Worm (Caenorhabditis elegans) whole organism, young adult: ENCODE results near the gene tbx-7.

Experiments used
- B0019.2 ChIP-seq: fragments of 200-800 bp; sonication (Bioruptor generic); conservative IDR thresholded peaks from 2 replicates; pipeline ENCODE4 v1.3.6; 2022; ENCODE audit warnings: missing genetic modification reagents, missing genetic modification characterization, missing compliant biosample characterization
- B0035.1 ChIP-seq: sonication (generic microtip); optimal IDR thresholded peaks from 2 replicates; lab custom pipeline; 2016; ENCODE audit warnings: missing genetic modification characterization, mild to moderate bottlenecking, missing compliant biosample characterization, missing genotype, missing genetic modification reagents
- B0336.3 ChIP-seq: fragments of 200-800 bp; sonication (Bioruptor generic); IDR thresholded peaks from 2 replicates; pipeline ENCODE4 v1.3.6; 2022; ENCODE audit warnings: missing genetic modification characterization, missing compliant biosample characterization
- D2030.7 ChIP-seq: fragments of 200-800 bp; sonication (Bioruptor generic); IDR thresholded peaks from 2 replicates; pipeline ENCODE4 v1.3.6; 2022; ENCODE audit warnings: missing genetic modification reagents, missing genetic modification characterization, missing compliant biosample characterization
- F10E7.11 ChIP-seq: sonication (generic microtip); optimal IDR thresholded peaks from 2 replicates; lab custom pipeline; 2017; ENCODE audit warnings: mild to moderate bottlenecking, missing genetic modification characterization, moderate library complexity, missing compliant biosample characterization
- F33H1.4 ChIP-seq: fragments of 200-800 bp; sonication (Bioruptor generic); IDR thresholded peaks from 2 replicates; pipeline ENCODE4 v1.3.6; 2022; ENCODE audit warnings: missing genetic modification reagents, missing genetic modification characterization, missing compliant biosample characterization
- F37B4.10 ChIP-seq: fragments of 200-800 bp; sonication (Bioruptor generic); IDR thresholded peaks from 2 replicates; pipeline ENCODE4 v1.3.6; 2022; ENCODE audit warnings: missing genetic modification characterization, missing compliant biosample characterization
- F39B2.1 ChIP-seq: fragments of 200-800 bp; sonication (Bioruptor generic); IDR thresholded peaks from 2 replicates; pipeline ENCODE4 v1.3.6; 2022; ENCODE audit warnings: missing genetic modification reagents, missing genetic modification characterization, missing compliant biosample characterization
- F55B11.4 ChIP-seq: sonication (generic microtip); optimal IDR thresholded peaks from 2 replicates; lab custom pipeline; 2016; ENCODE audit warnings: missing compliant biosample characterization, missing genetic modification characterization, borderline replicate concordance; ENCODE audit not compliant: insufficient read depth
- F57C9.4 ChIP-seq: sonication (generic microtip); optimal IDR thresholded peaks from 2 replicates; lab custom pipeline; 2017; ENCODE audit warnings: mild to moderate bottlenecking, missing genetic modification characterization, missing compliant biosample characterization
- Y53G8AR.9 ChIP-seq: fragments of 200-800 bp; sonication (Bioruptor generic); conservative IDR thresholded peaks from 2 replicates; pipeline ENCODE4 v1.3.6; 2022; ENCODE audit warnings: missing genetic modification reagents, missing genetic modification characterization, missing compliant biosample characterization
- Y95B8A.8 ChIP-seq: fragments of 200-800 bp; sonication (Bioruptor generic); IDR thresholded peaks from 2 replicates; pipeline ENCODE4 v1.3.6; 2022; ENCODE audit warnings: missing genetic modification reagents, missing genetic modification characterization, missing compliant biosample characterization
- aptf-2 ChIP-seq: fragments of 200-800 bp; sonication (Bioruptor generic); conservative IDR thresholded peaks from 2 replicates; pipeline ENCODE4 v1.3.6; 2022; ENCODE audit warnings: missing genetic modification reagents, missing genetic modification characterization, missing compliant biosample characterization
- bed-1 ChIP-seq: fragments of 200-800 bp; sonication (Bioruptor generic); IDR thresholded peaks from 2 replicates; pipeline ENCODE4 v1.3.6; 2022; ENCODE audit warnings: missing genetic modification reagents, missing genetic modification characterization, missing compliant biosample characterization
- bed-2 ChIP-seq: fragments of 200-800 bp; sonication (Bioruptor generic); IDR thresholded peaks from 2 replicates; pipeline ENCODE4 v1.3.6; 2022; ENCODE audit warnings: missing genetic modification reagents, missing genetic modification characterization, missing compliant biosample characterization
- cebp-1 ChIP-seq, 2 experiments: fragments of 200-800 bp in 1 of 2; sonication (Bioruptor generic) in 1 of 2; sonication (generic microtip) in 1 of 2; IDR thresholded peaks in 1 of 2; optimal IDR thresholded peaks in 1 of 2; 2 replicates each; pipeline versions ENCODE4 v1.3.6 to Lab custom; 2017 to 2022; ENCODE audit warnings: missing compliant biosample characterization in 2 of 2, missing genetic modification characterization in 2 of 2, mild to moderate bottlenecking in 1 of 2, missing genetic modification reagents in 1 of 2, moderate library complexity in 1 of 2
- ceh-91 ChIP-seq: fragments of 200-800 bp; sonication (Bioruptor generic); IDR thresholded peaks from 2 replicates; pipeline ENCODE4 v1.3.6; 2022; ENCODE audit warnings: missing genetic modification reagents, missing genetic modification characterization, missing compliant biosample characterization
- die-1 ChIP-seq: sonication (generic microtip); optimal IDR thresholded peaks from 2 replicates; lab custom pipeline; 2016; ENCODE audit warnings: missing genotype, mild to moderate bottlenecking, missing genetic modification characterization, missing compliant biosample characterization
- dox-1 ChIP-seq: fragments of 200-800 bp; sonication (Bioruptor generic); IDR thresholded peaks from 2 replicates; pipeline ENCODE4 v1.3.6; 2022; ENCODE audit warnings: missing genetic modification reagents, missing genetic modification characterization, missing compliant biosample characterization
- dpff-1 ChIP-seq: sonication (generic microtip); optimal IDR thresholded peaks from 2 replicates; lab custom pipeline; 2017; ENCODE audit warnings: mild to moderate bottlenecking, missing genetic modification characterization, missing compliant biosample characterization
- fkh-3 ChIP-seq: sonication (generic microtip); optimal IDR thresholded peaks from 2 replicates; lab custom pipeline; 2016; ENCODE audit warnings: mild to moderate bottlenecking, missing genetic modification characterization, missing compliant biosample characterization
- gei-17 ChIP-seq: fragments of 200-800 bp; sonication (Bioruptor generic); optimal IDR thresholded peaks from 2 replicates; lab custom pipeline; 2018; ENCODE audit warnings: mild to moderate bottlenecking, missing genetic modification characterization, missing compliant biosample characterization
- hmg-20 ChIP-seq: fragments of 200-800 bp; sonication (Bioruptor generic); IDR thresholded peaks from 2 replicates; pipeline ENCODE4 v1.3.6; 2022; ENCODE audit warnings: missing genetic modification reagents, missing genetic modification characterization, missing compliant biosample characterization
- hsf-1 ChIP-seq: fragments of 200-800 bp; sonication (Bioruptor generic); IDR thresholded peaks from 2 replicates; pipeline ENCODE4 v1.3.6; 2022; ENCODE audit warnings: missing genetic modification reagents, missing genetic modification characterization, missing compliant biosample characterization
- let-526 ChIP-seq: fragments of 200-800 bp; sonication (Bioruptor generic); IDR thresholded peaks from 2 replicates; pipeline ENCODE4 v1.3.6; 2022; ENCODE audit warnings: missing genetic modification reagents, missing genetic modification characterization, missing compliant biosample characterization
- let-607 ChIP-seq, 2 experiments: fragments of 200-800 bp in 1 of 2; sonication (Bioruptor generic) in 1 of 2; sonication (generic microtip) in 1 of 2; optimal IDR thresholded peaks; 2 replicates each; lab custom pipeline; 2016 to 2018; ENCODE audit warnings: mild to moderate bottlenecking in 2 of 2, missing compliant biosample characterization in 2 of 2, missing genetic modification characterization in 2 of 2, moderate library complexity in 2 of 2, missing genotype in 1 of 2
- lin-54 ChIP-seq: fragments of 200-800 bp; sonication (Bioruptor generic); optimal IDR thresholded peaks from 2 replicates; lab custom pipeline; 2018; ENCODE audit warnings: mild to moderate bottlenecking, missing genetic modification characterization, missing compliant biosample characterization
- madf-6 ChIP-seq: fragments of 200-800 bp; sonication (Bioruptor generic); IDR thresholded peaks from 2 replicates; pipeline ENCODE4 v1.3.6; 2022; ENCODE audit warnings: missing genetic modification reagents, missing genetic modification characterization, missing compliant biosample characterization
- mes-4 ChIP-seq: sonication (generic microtip); optimal IDR thresholded peaks from 2 replicates; lab custom pipeline; 2016; ENCODE audit warnings: missing genotype, missing genetic modification characterization, missing compliant biosample characterization
- nfya-1 ChIP-seq: sonication (generic microtip); optimal IDR thresholded peaks from 2 replicates; lab custom pipeline; 2017; ENCODE audit warnings: antibody characterized with exemption, missing compliant biosample characterization, missing genetic modification characterization, borderline replicate concordance; ENCODE audit not compliant: insufficient read depth
- nhr-120 ChIP-seq: fragments of 200-800 bp; sonication (Bioruptor generic); IDR thresholded peaks from 2 replicates; pipeline ENCODE4 v1.3.6; 2022; ENCODE audit warnings: missing genetic modification characterization, missing compliant biosample characterization
- nhr-27 ChIP-seq: fragments of 200-800 bp; sonication (Bioruptor generic); optimal IDR thresholded peaks from 2 replicates; lab custom pipeline; 2018; ENCODE audit warnings: mild to moderate bottlenecking, missing genetic modification characterization, moderate library complexity, missing compliant biosample characterization
- nhr-80 ChIP-seq: sonication (generic microtip); optimal IDR thresholded peaks from 2 replicates; lab custom pipeline; 2016; ENCODE audit warnings: missing genetic modification characterization, missing compliant biosample characterization
- pbrm-1 ChIP-seq: fragments of 200-800 bp; sonication (Bioruptor generic); IDR thresholded peaks from 2 replicates; pipeline ENCODE4 v1.3.6; 2022; ENCODE audit warnings: missing genetic modification reagents, missing genetic modification characterization, missing compliant biosample characterization
- pha-4 ChIP-seq: fragments of 150-350 bp; sonication (generic microtip); optimal IDR thresholded peaks from 2 replicates; lab custom pipeline; 2014; ENCODE audit warnings: missing biosample characterization, missing genetic modification reagents, missing genetic modification characterization
- rcor-1 ChIP-seq: fragments of 200-800 bp; sonication (Bioruptor generic); IDR thresholded peaks from 2 replicates; pipeline ENCODE4 v1.3.6; 2022; ENCODE audit warnings: missing genetic modification reagents, missing genetic modification characterization, missing compliant biosample characterization
- somi-1 ChIP-seq: fragments of 200-800 bp; sonication (Bioruptor generic); optimal IDR thresholded peaks from 2 replicates; lab custom pipeline; 2018; ENCODE audit warnings: mild to moderate bottlenecking, missing genetic modification characterization, missing compliant biosample characterization
- tbx-9 ChIP-seq: sonication (generic microtip); optimal IDR thresholded peaks from 2 replicates; lab custom pipeline; 2016; ENCODE audit warnings: borderline replicate concordance, missing genetic modification characterization, inconsistent platforms, missing compliant biosample characterization
- tlf-1 ChIP-seq: fragments of 200-800 bp; sonication (Bioruptor generic); optimal IDR thresholded peaks from 2 replicates; lab custom pipeline; 2018; ENCODE audit warnings: mild to moderate bottlenecking, missing genetic modification characterization, missing compliant biosample characterization
- zfh-2 ChIP-seq: fragments of 200-800 bp; sonication (Bioruptor generic); conservative IDR thresholded peaks from 2 replicates; pipeline ENCODE4 v1.3.6; 2022; ENCODE audit warnings: missing genetic modification reagents, missing genetic modification characterization, missing compliant biosample characterization

The tbx-7 gene

DNA sequence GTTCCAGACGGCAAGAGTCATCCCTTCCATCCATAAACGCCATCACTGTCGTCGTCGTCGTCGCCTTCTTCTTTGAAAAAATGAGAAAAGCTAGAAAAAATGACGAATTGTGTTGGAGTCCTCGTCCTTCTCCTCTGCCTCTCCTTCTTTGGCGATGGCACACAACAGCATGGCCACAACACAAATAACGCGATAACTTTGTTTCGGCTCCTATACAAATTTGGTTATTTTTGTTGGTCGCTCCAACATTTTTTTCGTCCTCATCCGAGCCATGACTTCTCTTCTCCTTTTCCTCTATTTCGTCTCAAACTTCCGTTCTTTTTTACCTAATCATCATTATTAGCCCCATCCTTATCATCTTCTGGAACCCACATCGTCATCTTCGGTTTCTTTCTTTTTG, 36.3 kb downstream of the tbx-7 start:
- TF ChIP-seq let-526 (GFP tag; lab: Robert Waterston, UW): no peak
- TF ChIP-seq somi-1 (GFP tag; lab: Kevin White, UChicago): no peak
- TF ChIP-seq F10E7.11 (tag; lab: Kevin White, UChicago): no peak
- TF ChIP-seq nhr-27: no peak
- TF ChIP-seq pbrm-1 (GFP tag; lab: Robert Waterston, UW): no peak
- TF ChIP-seq pha-4 (tag; lab: Kevin White, UChicago): no peak
- TF ChIP-seq bed-2 (GFP tag; lab: Robert Waterston, UW): no peak
- no peak for TF ChIP-seq madf-6
- TF ChIP-seq ceh-91 (GFP tag; lab: Robert Waterston, UW): no peak
- TF ChIP-seq dox-1: no peak
- TF ChIP-seq fkh-3 (tag; lab: Kevin White, UChicago): no peak
- no peak for TF ChIP-seq gei-17 (GFP tag; lab: Kevin White, UChicago)
- TF ChIP-seq hmg-20: no peak
- TF ChIP-seq nhr-120 (GFP tag; lab: Robert Waterston, UW): no peak

- TF ChIP-seq F39B2.1 (no peak), gei-17 (GFP tag; lab: Kevin White, UChicago) (no peak), Y95B8A.8 (GFP tag; lab: Robert Waterston, UW) (no peak), aptf-2 (GFP tag; lab: Robert Waterston, UW) (no peak), nfya-1 (tag; lab: Kevin White, UChicago) (no peak), hsf-1 (GFP tag; lab: Robert Waterston, UW) (no peak), nhr-120 (GFP tag; lab: Robert Waterston, UW) (no peak), F10E7.11 (tag; lab: Kevin White, UChicago) (no peak), nhr-80 (tag; lab: Kevin White, UChicago) (peak; percentile 45), cebp-1 (GFP tag; IDR thresholded peaks at IDR 0.05; lab: Robert Waterston, UW) (no peak), cebp-1 (tag; optimal IDR thresholded peaks at IDR 0.05; lab: Kevin White, UChicago) (peak; percentile 44), let-607 (tag; optimal IDR thresholded peaks at IDR 0.05; lab: Kevin White, UChicago) (peak in 1 of 2 experiments; percentile 29), D2030.7 (no peak), B0035.1 (tag; lab: Kevin White, UChicago) (no peak), die-1 (tag; lab: Kevin White, UChicago) (no peak)
These were observed 37.0 kb downstream of the tbx-7 start, which contains the start of gene T04C9.2 for ce11 chrIII:5991142-5991930. T04C9.2 (plus strand) TSS chrIII:5991880.

- TF ChIP-seq rcor-1 (GFP tag; lab: Robert Waterston, UW) (no peak), B0019.2 (GFP tag; lab: Robert Waterston, UW) (no peak)
- TF ChIP-seq, all 124 proteins: peak for 0
These were observed 38.2 kb downstream of the tbx-7 start for ce11 chrIII:5990090-5990489.

DNA sequence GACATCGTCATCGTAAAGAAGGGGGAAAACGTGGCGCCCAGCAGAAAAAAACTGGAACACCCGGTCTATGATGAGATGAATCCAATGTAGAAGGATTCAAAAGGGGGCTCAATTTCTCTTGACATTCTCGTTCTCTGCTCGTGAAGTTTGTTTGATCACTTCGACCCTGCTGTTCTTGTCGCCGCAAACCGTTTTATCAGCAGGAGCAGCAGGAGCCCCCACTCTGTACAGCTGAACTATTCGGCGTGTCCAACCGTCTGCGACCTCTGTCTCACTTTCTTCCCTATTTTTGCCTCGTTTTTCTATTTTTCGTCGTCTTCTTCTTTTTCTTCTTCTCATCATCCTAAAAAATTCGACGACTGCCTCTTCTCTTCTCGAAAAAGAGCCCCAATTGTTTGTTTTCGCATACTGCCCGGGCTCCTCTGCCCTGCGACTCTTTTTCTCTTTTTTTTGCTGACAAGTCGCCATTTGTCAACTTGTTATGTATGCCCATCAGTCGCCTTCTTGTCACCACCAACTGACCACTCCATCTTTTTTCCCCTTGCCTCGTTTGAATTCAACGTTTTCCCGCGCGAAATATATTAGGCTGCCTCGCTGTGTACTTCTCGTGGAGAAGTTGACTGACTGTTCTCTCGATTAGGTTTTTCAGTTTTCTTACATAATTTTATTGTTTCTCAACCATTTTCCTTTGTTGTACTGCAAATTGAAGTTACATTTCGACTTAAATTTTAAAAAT, 39.2 kb downstream of the tbx-7 start:
- TF ChIP-seq zfh-2: peak; percentile 58; the same call in 1 of the 2 replicates
- TF ChIP-seq B0336.3 (GFP tag; lab: Robert Waterston, UW): no peak
- TF ChIP-seq bed-1 (GFP tag; lab: Robert Waterston, UW): no peak
- no peak for TF ChIP-seq mes-4
- peak; percentile 74 for TF ChIP-seq nhr-80 (tag; lab: Kevin White, UChicago)
- no peak for TF ChIP-seq Y53G8AR.9 (GFP tag; lab: Robert Waterston, UW)
- no peak for TF ChIP-seq F39B2.1
- no peak for TF ChIP-seq F57C9.4 (tag; lab: Kevin White, UChicago)
- TF ChIP-seq pbrm-1 (GFP tag; lab: Robert Waterston, UW): no peak
- peak; percentile 12 for TF ChIP-seq lin-54
- no peak for TF ChIP-seq dpff-1
- no peak for TF ChIP-seq F37B4.10 (GFP tag; lab: Robert Waterston, UW)
- TF ChIP-seq tbx-9 (tag; lab: Kevin White, UChicago): no peak
- TF ChIP-seq tlf-1 (GFP tag; lab: Kevin White, UChicago): no peak
- TF ChIP-seq F33H1.4 (GFP tag; lab: Robert Waterston, UW): no peak
- no peak for TF ChIP-seq B0035.1 (tag; lab: Kevin White, UChicago)
- TF ChIP-seq F55B11.4 (tag; lab: Kevin White, UChicago): no peak
